Fruit fly (Drosophila melanogaster): ENCODE results near the gene Dci.

The Dci gene

DNA sequence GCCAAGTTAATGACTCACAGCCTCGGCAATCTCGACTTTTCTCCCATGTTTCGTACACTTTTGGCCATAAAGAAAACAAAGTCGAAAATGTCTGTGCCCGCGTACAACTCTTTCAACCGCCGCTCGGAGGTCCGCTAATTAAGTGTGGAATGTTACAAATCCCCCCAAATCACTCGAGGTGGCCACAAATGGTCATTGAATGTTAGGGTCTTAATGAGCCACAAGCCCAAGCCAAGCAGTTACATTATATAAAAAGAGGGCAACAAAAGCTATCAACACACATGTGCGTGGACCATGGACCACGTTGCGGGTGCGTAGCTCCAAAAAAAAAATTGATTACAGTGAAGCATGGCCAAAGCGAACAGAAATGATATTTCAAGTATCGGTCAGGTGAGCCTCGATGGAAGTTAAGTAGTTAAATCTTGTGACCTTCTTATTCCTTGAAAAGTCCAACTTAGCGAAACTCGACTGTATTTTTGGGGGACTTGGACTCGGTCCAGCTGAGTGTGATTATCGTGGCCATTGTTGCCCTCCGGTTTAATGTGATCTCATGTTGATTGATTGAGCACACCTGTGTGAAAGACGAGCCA is 31.8 kb upstream of the Dci start (continued):
- TF ChIP-seq CG15011 (GFP tag; optimal IDR thresholded peaks at IDR 0.05) (peak; percentile 63), MESR4 (GFP tag; optimal IDR thresholded peaks at IDR 0.05) (peak; percentile 9), inv (GFP tag; IDR thresholded peaks at IDR 0.05; ENCODE audit: partially characterized antibody) (no peak), Dip2 (GFP tag; IDR thresholded peaks at IDR 0.05) (peak; percentile 53; the same call in 1 of the 2 replicates), CG7745 (tag; optimal IDR thresholded peaks at IDR 0.05) (no peak), H2.0 (GFP tag; IDR thresholded peaks at IDR 0.05) (peak; percentile 93), zen (tag; optimal IDR thresholded peaks at IDR 0.05) (peak; percentile 27), CG6654 (GFP tag; optimal IDR thresholded peaks at IDR 0.05) (peak; percentile 48), salm (tag; optimal IDR thresholded peaks at IDR 0.05) (peak; percentile 67), vnd (GFP tag; IDR thresholded peaks at IDR 0.05; ENCODE audit: partially characterized antibody) (no peak), CG10209 (GFP tag; optimal IDR thresholded peaks at IDR 0.05) (peak; percentile 79), CG17568 (GFP tag; optimal IDR thresholded peaks at IDR 0.05) (peak; percentile 77), Hey (tag; optimal IDR thresholded peaks at IDR 0.05) (peak; percentile 49), lola (GFP tag; optimal IDR thresholded peaks at IDR 0.05) (peak in 1 of 3 experiments; percentile 59), fu2 (GFP tag; optimal IDR thresholded peaks at IDR 0.05) (peak; percentile 65), crp (GFP tag; optimal IDR thresholded peaks at IDR 0.05) (peak in 1 of 2 experiments; percentile 35), ro (GFP tag; IDR thresholded peaks at IDR 0.05) (peak; percentile 71), Sin3A (optimal IDR thresholded peaks at IDR 0.05) (no peak), tap (tag; optimal IDR thresholded peaks at IDR 0.05) (peak; percentile 77), abd-A (tag; optimal IDR thresholded peaks at IDR 0.05) (peak; percentile 77), CG3065 (GFP tag; optimal IDR thresholded peaks at IDR 0.05) (peak; percentile 41), CG7839 (tag; optimal IDR thresholded peaks at IDR 0.05) (peak; percentile 91), CG11093 (GFP tag; IDR thresholded peaks at IDR 0.05) (peak; percentile 86), BtbVII (GFP tag; optimal IDR thresholded peaks at IDR 0.05) (peak; percentile 81), cad (GFP tag; optimal IDR thresholded peaks at IDR 0.05) (no peak), CG12391 (tag; optimal IDR thresholded peaks at IDR 0.05) (peak; percentile 84), CG32767 (GFP tag; IDR thresholded peaks at IDR 0.05) (peak; percentile 86), CG6689 (GFP tag; IDR thresholded peaks at IDR 0.05) (peak; percentile 90), Adf1 (GFP tag; IDR thresholded peaks at IDR 0.05) (peak; percentile 54), yki (optimal IDR thresholded peaks at IDR 0.05) (no peak), Hr39 (optimal IDR thresholded peaks at IDR 0.05) (no peak), CG3281 (GFP tag; optimal IDR thresholded peaks at IDR 0.05) (peak; percentile 80), h (optimal IDR thresholded peaks at IDR 0.05) (no peak), ems (GFP tag; optimal IDR thresholded peaks at IDR 0.05) (peak; percentile 87), Spps (tag; optimal IDR thresholded peaks at IDR 0.05) (peak; percentile 45), mirr (GFP tag; optimal IDR thresholded peaks at IDR 0.05) (peak; percentile 78), ab (GFP tag; optimal IDR thresholded peaks at IDR 0.05) (peak; percentile 91), Drgx (GFP tag; IDR thresholded peaks at IDR 0.05) (peak; percentile 70), jigr1 (GFP tag; IDR thresholded peaks at IDR 0.05) (peak; percentile 81), CG12236 (GFP tag; optimal IDR thresholded peaks at IDR 0.05) (peak; percentile 80), Sry-δ (GFP tag; optimal IDR thresholded peaks at IDR 0.05) (peak; percentile 49), CG2199 (GFP tag; IDR thresholded peaks at IDR 0.05) (peak; percentile 94), phol (tag; optimal IDR thresholded peaks at IDR 0.05) (peak; percentile 80), NC2α (GFP tag; optimal IDR thresholded peaks at IDR 0.05) (peak; percentile 62), Blimp-1 (GFP tag; optimal IDR thresholded peaks at IDR 0.05) (peak; percentile 82), sc (optimal IDR thresholded peaks at IDR 0.05) (no peak), sc (GFP tag; optimal IDR thresholded peaks at IDR 0.05) (peak; percentile 69), CG11723 (GFP tag; optimal IDR thresholded peaks at IDR 0.05) (peak; percentile 76), en (GFP tag; optimal IDR thresholded peaks at IDR 0.05) (peak; percentile 85), gfzf (GFP tag; optimal IDR thresholded peaks at IDR 0.05) (no peak), Antp (GFP tag; optimal IDR thresholded peaks at IDR 0.05) (peak; percentile 93)

All from whole organism, embryonic.